Worm (Caenorhabditis elegans) whole organism, early embryonic: ENCODE measurements around the gene ttll-15.

Experiments
- ama-1 ChIP-seq: fragments of 150-350 bp; optimal IDR thresholded peaks from 2 replicates; lab custom pipeline; 2014
- ceh-13 ChIP-seq: fragments of 200-800 bp; sonication (Bioruptor generic); optimal IDR thresholded peaks from 2 replicates; lab custom pipeline; 2018; ENCODE audit warnings: mild to moderate bottlenecking, missing genetic modification characterization, missing compliant biosample characterization
- ets-7 ChIP-seq: sonication (generic microtip); optimal IDR thresholded peaks from 2 replicates; lab custom pipeline; 2016; ENCODE audit warnings: missing genotype, missing genetic modification characterization, missing compliant biosample characterization
- flt-1 ChIP-seq: fragments of 200-800 bp; sonication (Bioruptor generic); IDR thresholded peaks from 2 replicates; pipeline ENCODE4 v1.3.6; 2022; ENCODE audit warnings: missing genetic modification characterization, missing compliant biosample characterization
- hmbx-1 ChIP-seq: sonication (generic microtip); optimal IDR thresholded peaks from 2 replicates; lab custom pipeline; 2016; ENCODE audit warnings: mild to moderate bottlenecking, missing genetic modification characterization, missing compliant biosample characterization
- pes-1 ChIP-seq: fragments of 200-800 bp; sonication (Bioruptor generic); IDR thresholded peaks from 2 replicates; pipeline ENCODE4 v1.3.6; 2022; ENCODE audit warnings: missing genetic modification reagents, missing genetic modification characterization, missing compliant biosample characterization
- sea-1 ChIP-seq: fragments of 200-800 bp; sonication (Bioruptor generic); conservative IDR thresholded peaks from 2 replicates; pipeline ENCODE4 v1.3.6; 2022; ENCODE audit warnings: missing genetic modification characterization, missing compliant biosample characterization
- tra-4 ChIP-seq: sonication (generic microtip); optimal IDR thresholded peaks from 2 replicates; lab custom pipeline; 2017; ENCODE audit warnings: missing genetic modification characterization, missing compliant biosample characterization

ce11 chrV:10395173-10395766 lies 36.9 kb downstream of the ttll-15 start, which contains the start of the genes col-151 and ugt-1:
- TF ChIP-seq ceh-13 (GFP tag; lab: Kevin White, UChicago) (no peak), flt-1 (GFP tag; lab: Robert Waterston, UW) (no peak), ama-1 (lab: Kevin White, UChicago) (no peak), tra-4 (tag; lab: Kevin White, UChicago) (no peak), hmbx-1 (tag; lab: Kevin White, UChicago) (no peak), sea-1 (GFP tag; lab: Robert Waterston, UW) (no peak), ets-7 (tag; lab: Kevin White, UChicago) (no peak), pes-1 (GFP tag; lab: Robert Waterston, UW) (no peak)
